Worm (Caenorhabditis elegans) whole organism, late embryonic: ENCODE results near the gene F09G8.10.

Experiments
- C38D4.7 ChIP-seq: fragments of 200-800 bp; sonication (Bioruptor generic); optimal IDR thresholded peaks from 2 replicates; lab custom pipeline; 2018; ENCODE audit warnings: mild to moderate bottlenecking, missing genetic modification characterization, moderate library complexity, missing compliant biosample characterization
- K02D7.2 ChIP-seq: sonication (generic microtip); optimal IDR thresholded peaks from 2 replicates; lab custom pipeline; 2017; ENCODE audit warnings: mild to moderate bottlenecking, missing genetic modification characterization, missing compliant biosample characterization
- T23F11.4 ChIP-seq: fragments of 200-800 bp; sonication (Bioruptor generic); optimal IDR thresholded peaks from 2 replicates; lab custom pipeline; 2018; ENCODE audit warnings: mild to moderate bottlenecking, missing genetic modification characterization, missing compliant biosample characterization
- Y22D7AL.16 ChIP-seq: sonication (generic microtip); optimal IDR thresholded peaks from 2 replicates; lab custom pipeline; 2016; ENCODE audit warnings: missing genetic modification characterization, missing compliant biosample characterization
- ceh-14 ChIP-seq: sonication (generic microtip); optimal IDR thresholded peaks from 2 replicates; lab custom pipeline; 2016; ENCODE audit warnings: missing genotype, missing genetic modification characterization, missing compliant biosample characterization
- ceh-18 ChIP-seq: sonication (generic microtip); optimal IDR thresholded peaks from 2 replicates; lab custom pipeline; 2016; ENCODE audit warnings: missing genetic modification characterization, missing compliant biosample characterization
- ceh-22 ChIP-seq: sonication (generic microtip); optimal IDR thresholded peaks from 2 replicates; lab custom pipeline; 2017; ENCODE audit warnings: missing biosample characterization, missing genetic modification characterization
- ceh-30 ChIP-seq: fragments of 150-350 bp; optimal IDR thresholded peaks from 2 replicates; lab custom pipeline; 2014; ENCODE audit warnings: missing biosample characterization, missing genetic modification characterization
- ceh-31 ChIP-seq: sonication (generic microtip); optimal IDR thresholded peaks from 2 replicates; lab custom pipeline; 2016; ENCODE audit warnings: missing genetic modification characterization, missing compliant biosample characterization
- ceh-48 ChIP-seq: sonication (generic microtip); optimal IDR thresholded peaks from 2 replicates; lab custom pipeline; 2016; ENCODE audit warnings: missing genetic modification characterization, inconsistent platforms, missing compliant biosample characterization
- ceh-6 ChIP-seq: fragments of 200-800 bp; sonication (Bioruptor generic); optimal IDR thresholded peaks from 2 replicates; lab custom pipeline; 2018; ENCODE audit warnings: mild to moderate bottlenecking, missing genetic modification characterization, missing compliant biosample characterization
- ceh-9 ChIP-seq: sonication (generic microtip); optimal IDR thresholded peaks from 2 replicates; lab custom pipeline; 2016; ENCODE audit warnings: mild to moderate bottlenecking, missing genetic modification characterization, inconsistent platforms, missing compliant biosample characterization
- che-1 ChIP-seq: sonication (generic microtip); optimal IDR thresholded peaks from 2 replicates; lab custom pipeline; 2016; ENCODE audit warnings: mild to moderate bottlenecking, missing genetic modification characterization, missing compliant biosample characterization
- dve-1 ChIP-seq: sonication (generic microtip); optimal IDR thresholded peaks from 2 replicates; lab custom pipeline; 2017; ENCODE audit warnings: antibody characterized with exemption, mild to moderate bottlenecking, missing genetic modification characterization, missing compliant biosample characterization
- elt-2 ChIP-seq: sonication (generic microtip); optimal IDR thresholded peaks from 2 replicates; lab custom pipeline; 2016; ENCODE audit warnings: missing genetic modification reagents, missing genetic modification characterization, missing compliant biosample characterization
- elt-4 ChIP-seq: sonication (generic microtip); optimal IDR thresholded peaks from 2 replicates; lab custom pipeline; 2016; ENCODE audit warnings: missing genetic modification characterization, missing compliant biosample characterization
- fax-1 ChIP-seq: sonication (generic microtip); optimal IDR thresholded peaks from 2 replicates; lab custom pipeline; 2016; ENCODE audit warnings: missing genotype, missing genetic modification characterization, missing compliant biosample characterization
- fkh-6 ChIP-seq: sonication (generic microtip); optimal IDR thresholded peaks from 2 replicates; lab custom pipeline; 2016; ENCODE audit warnings: missing genetic modification characterization, missing compliant biosample characterization
- gmeb-2 ChIP-seq: sonication (generic microtip); optimal IDR thresholded peaks from 2 replicates; lab custom pipeline; 2016; ENCODE audit warnings: missing genetic modification characterization, inconsistent platforms, missing compliant biosample characterization
- hlh-6 ChIP-seq: sonication (generic microtip); optimal IDR thresholded peaks from 2 replicates; lab custom pipeline; 2016; ENCODE audit warnings: missing genotype, missing genetic modification characterization, missing compliant biosample characterization
- hlh-8 ChIP-seq: sonication (generic microtip); optimal IDR thresholded peaks from 2 replicates; lab custom pipeline; 2016; ENCODE audit warnings: missing genotype, missing genetic modification characterization, missing compliant biosample characterization
- lin-11 ChIP-seq: fragments of 200-800 bp; sonication (Bioruptor generic); optimal IDR thresholded peaks from 2 replicates; lab custom pipeline; 2018; ENCODE audit warnings: mild to moderate bottlenecking, missing genetic modification characterization, missing compliant biosample characterization
- madf-2 ChIP-seq: sonication (generic microtip); optimal IDR thresholded peaks from 2 replicates; lab custom pipeline; 2017; ENCODE audit warnings: missing genetic modification characterization, missing compliant biosample characterization
- nhr-232 ChIP-seq: sonication (generic microtip); optimal IDR thresholded peaks from 2 replicates; lab custom pipeline; 2016; ENCODE audit warnings: missing genetic modification characterization, missing compliant biosample characterization
- npax-4 ChIP-seq: sonication (generic microtip); optimal IDR thresholded peaks from 2 replicates; lab custom pipeline; 2016; ENCODE audit warnings: missing genetic modification characterization, missing compliant biosample characterization
- pax-1 ChIP-seq: fragments of 150-350 bp; optimal IDR thresholded peaks from 2 replicates; lab custom pipeline; 2014; ENCODE audit warnings: missing biosample characterization, missing genetic modification characterization
- pha-2 ChIP-seq: sonication (generic microtip); optimal IDR thresholded peaks from 2 replicates; lab custom pipeline; 2017; ENCODE audit warnings: mild to moderate bottlenecking, missing genetic modification characterization, missing compliant biosample characterization
- ref-2 ChIP-seq: sonication (generic microtip); optimal IDR thresholded peaks from 2 replicates; lab custom pipeline; 2016; ENCODE audit warnings: missing genetic modification characterization, missing compliant biosample characterization
- rnt-1 ChIP-seq: sonication (generic microtip); optimal IDR thresholded peaks from 2 replicates; lab custom pipeline; 2016; ENCODE audit warnings: missing genetic modification characterization, missing compliant biosample characterization
- syd-9 ChIP-seq: sonication (generic microtip); optimal IDR thresholded peaks from 2 replicates; lab custom pipeline; 2016; ENCODE audit warnings: mild to moderate bottlenecking, missing genetic modification characterization, moderate library complexity, missing compliant biosample characterization
- tbx-2 ChIP-seq: sonication (generic microtip); optimal IDR thresholded peaks from 2 replicates; lab custom pipeline; 2016; ENCODE audit warnings: missing genetic modification characterization, missing compliant biosample characterization
- ttx-3 ChIP-seq: sonication (generic microtip); optimal IDR thresholded peaks from 2 replicates; lab custom pipeline; 2016; ENCODE audit warnings: missing genetic modification reagents, missing genetic modification characterization, missing compliant biosample characterization
- unc-42 ChIP-seq: sonication (generic microtip); optimal IDR thresholded peaks from 2 replicates; lab custom pipeline; 2016; ENCODE audit warnings: missing genotype, missing genetic modification characterization, missing compliant biosample characterization
- zip-5 ChIP-seq: sonication (generic microtip); optimal IDR thresholded peaks from 2 replicates; lab custom pipeline; 2016; ENCODE audit warnings: missing genetic modification characterization, missing compliant biosample characterization
- ztf-16 ChIP-seq: sonication (generic microtip); optimal IDR thresholded peaks from 2 replicates; lab custom pipeline; 2017; ENCODE audit warnings: missing genetic modification characterization, missing compliant biosample characterization

The F09G8.10 gene

DNA sequence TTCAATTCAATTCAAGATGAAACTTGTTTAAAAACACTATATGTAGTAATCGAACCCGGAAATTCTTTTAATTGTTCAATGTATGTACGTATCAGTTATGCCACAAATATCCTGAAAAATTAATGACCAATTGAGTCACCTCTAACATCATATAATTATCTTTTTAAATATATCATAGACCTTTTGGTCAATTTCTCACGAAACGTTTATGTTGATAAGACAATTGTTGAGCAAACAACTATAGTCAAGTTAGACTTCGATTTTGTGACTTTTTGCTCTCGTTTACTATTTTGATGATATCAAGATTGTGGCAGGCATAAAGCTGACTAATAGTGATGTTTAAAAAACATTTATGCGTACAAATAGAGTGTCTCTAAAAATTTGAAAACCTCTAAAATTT lies 31.7 kb downstream of the F09G8.10 start:
- TF ChIP-seq syd-9 (tag; lab: Kevin White, UChicago) (no peak), ceh-18 (no peak), elt-2 (peak; percentile 24), unc-42 (tag; lab: Kevin White, UChicago) (no peak), Y22D7AL.16 (tag; lab: Kevin White, UChicago) (no peak), ceh-6 (GFP tag; lab: Kevin White, UChicago) (no peak)

DNA sequence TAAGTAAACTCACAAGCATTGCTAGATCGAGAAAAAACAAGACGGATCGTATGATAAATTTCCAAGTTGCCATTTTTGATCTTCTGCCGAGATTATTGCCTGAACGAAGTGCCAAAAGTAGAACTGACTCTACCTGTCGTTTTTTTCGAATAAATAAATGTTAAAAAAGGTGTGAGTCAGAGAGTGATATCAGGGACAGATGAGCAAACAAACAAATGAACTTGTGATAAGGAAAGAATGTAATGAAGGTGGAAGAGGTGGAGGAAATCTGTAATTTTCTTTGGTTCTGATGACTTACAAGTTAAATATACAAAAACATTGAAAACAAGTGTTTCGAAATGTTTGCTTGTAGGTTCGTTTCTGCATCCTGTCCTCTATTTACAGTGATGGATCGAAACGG lies 32.6 kb downstream of the F09G8.10 start, which contains the start of gene tsp-1:
tsp-1 (minus strand) TSS at position 99 of the 400 bp plus-strand sequence.
- TF ChIP-seq ceh-30 (tag; lab: Kevin White, UChicago) (no peak), elt-2 (peak; percentile 24), tbx-2 (tag; lab: Kevin White, UChicago) (no peak), npax-4 (tag; lab: Kevin White, UChicago) (no peak), rnt-1 (tag; lab: Kevin White, UChicago) (no peak)

DNA sequence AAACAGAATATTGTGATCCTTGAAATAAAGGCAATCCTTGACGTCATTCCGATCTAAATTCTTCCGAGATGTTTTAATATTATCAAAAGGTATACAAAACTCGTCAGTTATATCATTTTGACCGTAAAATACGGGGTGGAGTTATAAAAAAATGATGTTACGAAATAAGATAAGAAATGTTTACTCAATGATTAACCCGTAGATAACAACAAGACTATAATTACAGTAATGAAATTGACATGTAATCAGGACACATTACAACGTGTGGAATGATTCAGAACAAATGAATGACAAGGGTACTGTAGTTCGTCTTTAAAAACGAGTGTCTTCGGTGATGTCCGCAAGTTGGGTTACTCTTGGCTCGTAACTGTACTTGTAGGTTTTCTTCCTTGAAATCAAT lies 34.1 kb downstream of the F09G8.10 start, which contains the start of gene tsp-2:
tsp-2 (minus strand) TSS at position 109 of the 400 bp plus-strand sequence.
- TF ChIP-seq dve-1 (tag; lab: Kevin White, UChicago) (no peak), elt-2 (peak; percentile 71)

DNA sequence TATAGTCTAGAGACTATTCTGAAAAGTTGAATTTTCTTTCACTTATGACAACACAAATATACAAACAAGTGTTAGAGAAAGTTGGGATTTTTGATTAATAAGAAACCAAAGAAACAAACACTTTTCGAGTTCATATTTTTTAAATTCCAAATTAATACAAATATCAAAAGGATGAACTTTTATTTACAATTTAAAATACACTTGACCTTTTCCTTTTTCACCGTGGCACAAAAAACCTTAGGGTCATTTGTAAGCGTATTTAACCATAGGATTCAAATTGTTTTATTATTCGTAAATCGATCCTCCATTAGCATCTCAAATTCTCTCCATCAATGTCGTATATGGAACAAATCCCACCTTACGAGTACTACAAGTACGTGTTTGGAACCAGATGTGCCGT lies 36.1 kb downstream of the F09G8.10 start, which contains the start of gene C02F5.5:
C02F5.5 (plus strand) TSS at position 301 of the 400 bp plus-strand sequence.
- TF ChIP-seq Y22D7AL.16 (tag; lab: Kevin White, UChicago) (no peak), ceh-31 (tag; lab: Kevin White, UChicago) (no peak), hlh-6 (no peak), ttx-3 (tag; lab: Kevin White, UChicago) (no peak), ceh-48 (tag; lab: Kevin White, UChicago) (no peak), pha-2 (tag; lab: Kevin White, UChicago) (no peak), C38D4.7 (no peak), rnt-1 (tag; lab: Kevin White, UChicago) (no peak), nhr-232 (tag; lab: Kevin White, UChicago) (no peak), T23F11.4 (GFP tag; lab: Kevin White, UChicago) (no peak), gmeb-2 (no peak), ceh-22 (no peak)

DNA sequence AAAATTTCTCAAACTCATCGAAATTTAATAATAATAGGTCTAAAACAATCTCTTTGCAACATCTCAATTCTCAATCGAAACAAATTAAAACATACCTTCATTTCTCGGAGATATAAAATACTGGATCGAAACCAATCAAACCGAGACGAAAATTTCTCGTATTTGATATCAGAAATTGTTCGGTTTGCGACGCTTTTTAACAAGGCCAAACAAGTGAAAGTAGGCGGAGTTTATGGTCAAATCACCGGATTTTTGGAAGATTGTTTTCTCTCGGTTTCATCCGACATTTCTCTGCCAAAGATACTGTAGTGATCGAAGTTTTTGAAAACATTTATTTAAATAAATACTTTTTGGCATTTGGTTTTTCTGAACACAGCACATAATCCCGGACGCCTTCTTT lies 36.6 kb downstream of the F09G8.10 start, which contains the start of gene C02F5.14:
C02F5.14 (minus strand) TSS at position 157 of the 400 bp plus-strand sequence.
- TF ChIP-seq lin-11 (no peak), K02D7.2 (tag; lab: Kevin White, UChicago) (no peak), ref-2 (no peak), ztf-16 (tag; lab: Kevin White, UChicago) (no peak)

DNA sequence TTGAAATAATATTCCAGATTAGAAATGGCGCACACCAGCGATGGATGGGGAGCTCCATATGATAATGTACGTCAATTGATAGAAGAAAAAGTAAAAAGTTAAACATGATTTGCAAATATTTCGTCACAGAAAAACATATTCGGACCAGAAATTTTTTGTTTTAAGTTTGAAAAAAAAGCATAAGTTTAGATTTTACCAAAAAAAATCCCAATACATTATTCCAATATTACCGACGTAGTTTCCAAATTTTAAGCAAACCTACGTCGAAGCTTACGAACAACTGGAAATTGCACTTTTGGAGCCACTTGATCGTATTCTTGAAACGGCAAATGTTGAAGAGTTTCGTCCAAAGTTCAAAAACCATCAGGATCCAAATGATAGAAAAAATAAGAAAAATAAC lies 39.3 kb downstream of the F09G8.10 start, which contains the start of gene henn-1:
henn-1 (plus strand) TSS at position 18 of the 400 bp plus-strand sequence.
- TF ChIP-seq che-1 (tag; lab: Kevin White, UChicago), result no peak
- TF ChIP-seq ceh-14 (tag; lab: Kevin White, UChicago), result no peak
- TF ChIP-seq ceh-31 (tag; lab: Kevin White, UChicago), result no peak
- no peak for TF ChIP-seq Y22D7AL.16 (tag; lab: Kevin White, UChicago)
- no peak for TF ChIP-seq gmeb-2
- no peak for TF ChIP-seq fkh-6 (tag; lab: Kevin White, UChicago)
- TF ChIP-seq T23F11.4 (GFP tag; lab: Kevin White, UChicago), result no peak
- TF ChIP-seq dve-1 (tag; lab: Kevin White, UChicago), result no peak
- TF ChIP-seq pax-1 (tag; lab: Kevin White, UChicago), result no peak
- no peak for TF ChIP-seq hlh-6
- no peak for TF ChIP-seq zip-5 (tag; lab: Kevin White, UChicago)
- TF ChIP-seq madf-2, result no peak
- no peak for TF ChIP-seq ceh-9 (tag; lab: Kevin White, UChicago)
- TF ChIP-seq nhr-232 (tag; lab: Kevin White, UChicago), result no peak
- no peak for TF ChIP-seq fax-1 (tag; lab: Kevin White, UChicago)
- TF ChIP-seq hlh-8, result no peak
- TF ChIP-seq elt-4 (tag; lab: Kevin White, UChicago), result no peak
